Fruit fly (Drosophila melanogaster): ENCODE results near the gene CG13599.
A peak's percentile ranks its signal among the peaks of the same experiment; 100 is the strongest.

- TF ChIP-seq kay (GFP tag; ENCODE audit: borderline replicate concordance) (no peak), cic (GFP tag; optimal IDR thresholded peaks at IDR 0.05) (no peak), CG7045 (GFP tag; optimal IDR thresholded peaks at IDR 0.05) (no peak), CG14711 (tag; optimal IDR thresholded peaks at IDR 0.05) (peak; percentile 73), toe (GFP tag; optimal IDR thresholded peaks at IDR 0.05) (no peak), ovo (GFP tag; optimal IDR thresholded peaks at IDR 0.05) (no peak), Mnt (GFP tag; optimal IDR thresholded peaks at IDR 0.05) (no peak), Crg-1 (GFP tag; optimal IDR thresholded peaks at IDR 0.05) (no peak), CG33017 (tag; optimal IDR thresholded peaks at IDR 0.05) (no peak), pad (GFP tag; optimal IDR thresholded peaks at IDR 0.05) (no peak), CG1620 (GFP tag; optimal IDR thresholded peaks at IDR 0.05) (no peak)
Observed at dm6 chr3R:23902557-23902956, 28.9 kb upstream of the CG13599 start.
